Fruit fly (Drosophila melanogaster) whole organism, embryonic: ENCODE results near the gene snk.

ENCODE experiments used
- ATbp ChIP-seq: fragments of 200-800 bp; sonication (Bioruptor generic); optimal IDR thresholded peaks from 2 replicates; lab custom pipeline; 2017; ENCODE audit warnings: missing biosample characterization, mild to moderate bottlenecking, missing genetic modification characterization, missing genetic modification reagents
- Ada2b ChIP-seq: fragments of 200-800 bp; sonication (Bioruptor generic); IDR thresholded peaks from 2 replicates; pipeline ENCODE4 v1.3.6; 2022; ENCODE audit warnings: missing biosample characterization, missing genetic modification characterization
- Aef1 ChIP-seq: fragments of 200-800 bp; sonication (Bioruptor generic); IDR thresholded peaks from 3 replicates; pipeline ENCODE4 v1.3.6; 2022; ENCODE audit warnings: missing biosample characterization, missing genetic modification characterization
- BtbVII ChIP-seq: fragments of 200-800 bp; sonication (Bioruptor generic); optimal IDR thresholded peaks from 3 replicates; lab custom pipeline; 2017; ENCODE audit warnings: missing biosample characterization, mild to moderate bottlenecking, missing genetic modification characterization
- CG10267 ChIP-seq: fragments of 200-800 bp; sonication (Bioruptor generic); optimal IDR thresholded peaks from 2 replicates; lab custom pipeline; 2018; ENCODE audit warnings: missing biosample characterization, mild to moderate bottlenecking, missing genetic modification characterization, moderate library complexity
- CG10274 ChIP-seq: fragments of 200-800 bp; sonication (Bioruptor generic); optimal IDR thresholded peaks from 3 replicates; lab custom pipeline; 2017; ENCODE audit warnings: missing biosample characterization, mild to moderate bottlenecking, missing genetic modification characterization
- CG12744 ChIP-seq: fragments of 200-800 bp; sonication (Bioruptor generic); optimal IDR thresholded peaks from 2 replicates; lab custom pipeline; 2016; ENCODE audit warnings: missing biosample characterization, missing genetic modification characterization
- CG14050 ChIP-seq: fragments of 200-800 bp; sonication (Bioruptor generic); IDR thresholded peaks from 3 replicates; pipeline ENCODE4 v1.3.6; 2022; ENCODE audit warnings: missing biosample characterization, missing genetic modification characterization
- CG1529 ChIP-seq: fragments of 200-800 bp; sonication (Bioruptor generic); optimal IDR thresholded peaks from 3 replicates; lab custom pipeline; 2018; ENCODE audit warnings: missing biosample characterization, missing genetic modification characterization
- CG15479 ChIP-seq: fragments of 200-800 bp; sonication (Bioruptor generic); optimal IDR thresholded peaks from 3 replicates; lab custom pipeline; 2019; ENCODE audit warnings: missing biosample characterization, mild to moderate bottlenecking, missing genetic modification characterization, moderate library complexity
- CG15696 ChIP-seq: fragments of 200-800 bp; sonication (Bioruptor generic); optimal IDR thresholded peaks from 2 replicates; lab custom pipeline; 2019; ENCODE audit warnings: missing biosample characterization, mild to moderate bottlenecking, missing genetic modification characterization, moderate library complexity
- CG2202 ChIP-seq: fragments of 200-800 bp; sonication (Bioruptor generic); optimal IDR thresholded peaks from 2 replicates; lab custom pipeline; 2018; ENCODE audit warnings: missing biosample characterization, mild to moderate bottlenecking, missing genetic modification characterization
- CG2712 ChIP-seq: fragments of 200-800 bp; optimal IDR thresholded peaks from 3 replicates; lab custom pipeline; 2019; ENCODE audit warnings: missing biosample characterization, mild to moderate bottlenecking, missing genetic modification characterization, moderate library complexity
- CG6765 ChIP-seq: fragments of 200-800 bp; sonication (Bioruptor generic); optimal IDR thresholded peaks from 3 replicates; lab custom pipeline; 2017; ENCODE audit warnings: missing biosample characterization, mild to moderate bottlenecking, missing genetic modification characterization
- CG6791 ChIP-seq: fragments of 200-800 bp; sonication (Bioruptor generic); IDR thresholded peaks from 3 replicates; pipeline ENCODE4 v1.3.6; 2022; ENCODE audit warnings: missing biosample characterization, missing genetic modification characterization; ENCODE audit not compliant: partially characterized antibody
- CG7372 ChIP-seq: fragments of 200-800 bp; sonication (Bioruptor generic); IDR thresholded peaks from 2 replicates; pipeline ENCODE4 v1.3.6; 2022; ENCODE audit warnings: missing biosample characterization, missing genetic modification characterization
- CG7786 ChIP-seq: fragments of 200-800 bp; sonication (Bioruptor generic); optimal IDR thresholded peaks from 2 replicates; lab custom pipeline; 2016; ENCODE audit warnings: missing biosample characterization, missing genetic modification characterization
- CG8478 ChIP-seq: fragments of >200 bp; optimal IDR thresholded peaks from 2 replicates; lab custom pipeline; 2018
- CG8765 ChIP-seq: fragments of 200-800 bp; sonication (Bioruptor generic); IDR thresholded peaks from 2 replicates; pipeline ENCODE4 v1.3.6; 2022; ENCODE audit warnings: missing biosample characterization, missing genetic modification characterization
- CG9797 ChIP-seq: fragments of 200-800 bp; sonication (Bioruptor generic); optimal IDR thresholded peaks from 3 replicates; lab custom pipeline; 2018; ENCODE audit warnings: missing biosample characterization, mild to moderate bottlenecking, missing genetic modification characterization
- CG9817 ChIP-seq: fragments of 200-800 bp; sonication (Bioruptor generic); optimal IDR thresholded peaks from 2 replicates; lab custom pipeline; 2018; ENCODE audit warnings: missing biosample characterization, mild to moderate bottlenecking, missing genetic modification characterization, moderate library complexity
- D19B ChIP-seq: fragments of 200-800 bp; sonication (Bioruptor generic); optimal IDR thresholded peaks from 2 replicates; lab custom pipeline; 2017; ENCODE audit warnings: missing biosample characterization, mild to moderate bottlenecking, missing genetic modification characterization
- Dref ChIP-seq: fragments of 200-800 bp; sonication (Bioruptor generic); IDR thresholded peaks from 2 replicates; pipeline ENCODE4 v1.3.6; 2022; ENCODE audit warnings: missing biosample characterization, missing genetic modification characterization
- E2f2 ChIP-seq: fragments of 200-800 bp; sonication (Bioruptor generic); IDR thresholded peaks from 2 replicates; pipeline ENCODE4 v1.3.6; 2022; ENCODE audit warnings: missing biosample characterization, missing genetic modification characterization
- ERR ChIP-seq: fragments of 200-800 bp; sonication (Bioruptor generic); optimal IDR thresholded peaks from 2 replicates; lab custom pipeline; 2016; ENCODE audit warnings: missing biosample characterization, missing genetic modification characterization
- Ets65A ChIP-seq: fragments of 200-800 bp; sonication (Bioruptor generic); peaks from one replicate; lab custom pipeline; 2016; ENCODE audit warnings: missing biosample characterization, missing genetic modification characterization
- H2.0 ChIP-seq: fragments of 200-800 bp; sonication (Bioruptor generic); IDR thresholded peaks from 2 replicates; pipeline ENCODE4 v1.3.6; 2022; ENCODE audit warnings: missing biosample characterization, missing genetic modification characterization
- HLHmδ ChIP-seq: fragments of 200-800 bp; sonication (Bioruptor generic); optimal IDR thresholded peaks from 2 replicates; lab custom pipeline; 2018; ENCODE audit warnings: missing biosample characterization, mild to moderate bottlenecking, missing genetic modification characterization, moderate library complexity
- Mad ChIP-seq: fragments of 200-800 bp; sonication (Bioruptor generic); optimal IDR thresholded peaks from 2 replicates; lab custom pipeline; 2016; ENCODE audit warnings: missing biosample characterization, missing genetic modification characterization
- Oaz ChIP-seq: fragments of 200-800 bp; sonication (Bioruptor generic); IDR thresholded peaks from 2 replicates; pipeline ENCODE4 v1.3.6; 2022; ENCODE audit warnings: missing biosample characterization, missing genetic modification characterization
- YL-1 ChIP-seq: fragments of 200-800 bp; sonication (Bioruptor generic); optimal IDR thresholded peaks from 3 replicates; lab custom pipeline; 2017; ENCODE audit warnings: missing biosample characterization, mild to moderate bottlenecking, missing genetic modification characterization
- abd-A ChIP-seq: fragments of 200-800 bp; sonication (Bioruptor generic); optimal IDR thresholded peaks from 3 replicates; lab custom pipeline; 2019; ENCODE audit warnings: missing biosample characterization, mild to moderate bottlenecking, missing genetic modification characterization, moderate library complexity
- al ChIP-seq: fragments of 200-800 bp; sonication (Bioruptor generic); IDR thresholded peaks from 2 replicates; pipeline ENCODE4 v1.3.6; 2022; ENCODE audit warnings: missing biosample characterization, missing genetic modification characterization
- az2 ChIP-seq: fragments of 200-800 bp; sonication (Bioruptor generic); optimal IDR thresholded peaks from 3 replicates; lab custom pipeline; 2016; ENCODE audit warnings: missing biosample characterization, missing genetic modification characterization
- bbx ChIP-seq: fragments of 200-800 bp; sonication (Bioruptor generic); IDR thresholded peaks from 2 replicates; pipeline ENCODE4 v1.3.6; 2022; ENCODE audit warnings: missing biosample characterization, missing genetic modification characterization; ENCODE audit not compliant: partially characterized antibody
- cas ChIP-seq: fragments of 200-800 bp; sonication (Bioruptor generic); IDR thresholded peaks from 2 replicates; pipeline ENCODE4 v1.3.6; 2022; ENCODE audit warnings: missing biosample characterization, missing genetic modification characterization
- cg ChIP-seq: fragments of 200-800 bp; sonication (Bioruptor generic); optimal IDR thresholded peaks from 3 replicates; lab custom pipeline; 2019; ENCODE audit warnings: missing biosample characterization, mild to moderate bottlenecking, missing genetic modification characterization, moderate library complexity
- chinmo ChIP-seq: fragments of 200-800 bp; sonication (Bioruptor generic); IDR thresholded peaks from 4 replicates; pipeline ENCODE4 v1.3.6; 2022; ENCODE audit warnings: missing biosample characterization, missing genetic modification characterization; ENCODE audit not compliant: partially characterized antibody
- chm ChIP-seq: fragments of 200-800 bp; sonication (Bioruptor generic); IDR thresholded peaks from 2 replicates; pipeline ENCODE4 v1.3.6; 2022; ENCODE audit warnings: missing biosample characterization, missing genetic modification characterization
- h ChIP-seq: fragments of >200 bp; optimal IDR thresholded peaks from 2 replicates; lab custom pipeline; 2017
- hkb ChIP-seq, 2 experiments: fragments of 200-800 bp in 1 of 2; fragments of >200 bp in 1 of 2; sonication (Bioruptor generic) in 1 of 2; IDR thresholded peaks in 1 of 2; optimal IDR thresholded peaks in 1 of 2; 2 replicates each; pipeline versions ENCODE4 v1.3.6 to Lab custom; 2017 to 2022; ENCODE audit warnings: missing biosample characterization in 1 of 2, missing genetic modification characterization in 1 of 2
- jing ChIP-seq: fragments of 200-800 bp; sonication (Bioruptor generic); optimal IDR thresholded peaks from 2 replicates; lab custom pipeline; 2018; ENCODE audit warnings: missing biosample characterization, mild to moderate bottlenecking, missing genetic modification characterization
- kay ChIP-seq: fragments of 200-800 bp; sonication (Bioruptor generic); optimal IDR thresholded peaks from 2 replicates; lab custom pipeline; 2016; ENCODE audit warnings: missing biosample characterization, missing genetic modification characterization
- luna ChIP-seq: fragments of 200-800 bp; sonication (Bioruptor generic); optimal IDR thresholded peaks from 2 replicates; lab custom pipeline; 2016; ENCODE audit warnings: missing biosample characterization, missing genetic modification characterization
- oc ChIP-seq: fragments of 200-800 bp; sonication (Bioruptor generic); optimal IDR thresholded peaks from 2 replicates; lab custom pipeline; 2018; ENCODE audit warnings: missing biosample characterization, mild to moderate bottlenecking, missing genetic modification characterization, moderate library complexity
- prd ChIP-seq, 3 experiments: fragments of >200 bp in 2 of 3; fragments of 200-800 bp in 1 of 3; sonication (Bioruptor generic) in 1 of 3; optimal IDR thresholded peaks in 2 of 3; IDR thresholded peaks in 1 of 3; 2 replicates in 2 of 3; 3 replicates in 1 of 3; pipeline versions ENCODE4 v1.3.6 to Lab custom; 2017 to 2022; ENCODE audit warnings: missing biosample characterization in 1 of 3, missing genetic modification characterization in 1 of 3
- ro ChIP-seq: fragments of 200-800 bp; sonication (Bioruptor generic); IDR thresholded peaks from 2 replicates; pipeline ENCODE4 v1.3.6; 2022; ENCODE audit warnings: missing biosample characterization, missing genetic modification characterization
- scrt ChIP-seq: fragments of 200-800 bp; sonication (Bioruptor generic); optimal IDR thresholded peaks from 2 replicates; lab custom pipeline; 2018; ENCODE audit warnings: missing biosample characterization, mild to moderate bottlenecking, missing genetic modification characterization, moderate library complexity
- seq ChIP-seq: fragments of 200-800 bp; sonication (Bioruptor generic); IDR thresholded peaks from 2 replicates; pipeline ENCODE4 v1.3.6; 2022; ENCODE audit warnings: missing biosample characterization, missing genetic modification characterization
- sqz ChIP-seq: fragments of 200-800 bp; sonication (Bioruptor generic); optimal IDR thresholded peaks from 3 replicates; lab custom pipeline; 2018; ENCODE audit warnings: missing biosample characterization, mild to moderate bottlenecking, missing genetic modification characterization

The snk gene

dm6 chr3R:13010905-13011620, 31.5 kb downstream of the snk start, which contains the start of gene CG8031 (continued):
- TF ChIP-seq sqz (no peak), seq (GFP tag; lab: Robert Waterston, UW) (0 out of 2 replicates have a peak, but pooled peaks have one; percentile 9), CG15696 (tag; lab: Kevin White, UChicago) (no peak), CG9797 (GFP tag; lab: Kevin White, UChicago) (peak; percentile 97), Dref (GFP tag; lab: Robert Waterston, UW) (no peak), chinmo (GFP tag; lab: Robert Waterston, UW) (peak; percentile 91; the same call in 3 of the 4 replicates), BtbVII (GFP tag; lab: Kevin White, UChicago) (no peak), chm (GFP tag; lab: Robert Waterston, UW) (no peak), CG6765 (GFP tag; lab: Kevin White, UChicago) (no peak), H2.0 (GFP tag; lab: Robert Waterston, UW) (no peak), D19B (GFP tag; lab: Kevin White, UChicago) (no peak), cg (GFP tag; lab: Kevin White, UChicago) (peak; percentile 97), Aef1 (GFP tag; lab: Robert Waterston, UW) (no peak), bbx (GFP tag; lab: Robert Waterston, UW) (peak; percentile 32; the same call in 1 of the 2 replicates), hkb (optimal IDR thresholded peaks at IDR 0.05; lab: Kevin White, UChicago) (peak; percentile 24), hkb (GFP tag; IDR thresholded peaks at IDR 0.05; lab: Robert Waterston, UW) (peak; percentile 29), ro (GFP tag; lab: Robert Waterston, UW) (no peak), CG15479 (no peak), CG2712 (tag; lab: Kevin White, UChicago) (peak; percentile 17), abd-A (no peak), Mad (GFP tag; lab: Kevin White, UChicago) (no peak), jing (GFP tag; lab: Kevin White, UChicago) (no peak), CG14050 (GFP tag; lab: Robert Waterston, UW) (0 out of 3 replicates have a peak, but pooled peaks have one; percentile 18), CG2202 (tag; lab: Kevin White, UChicago) (no peak), az2 (GFP tag; lab: Kevin White, UChicago) (no peak), h (lab: Kevin White, UChicago) (no peak), Ets65A (GFP tag; lab: Kevin White, UChicago) (no peak), CG10274 (no peak), CG9817 (tag; lab: Kevin White, UChicago) (no peak), CG7786 (GFP tag; lab: Kevin White, UChicago) (no peak), YL-1 (GFP tag; lab: Kevin White, UChicago) (peak; percentile 46), CG6791 (GFP tag; lab: Robert Waterston, UW) (no peak; the same call in 2 of the 3 replicates), Ada2b (no peak), kay (GFP tag; lab: Kevin White, UChicago) (no peak), prd (optimal IDR thresholded peaks at IDR 0.05; lab: Kevin White, UChicago) (no peak), prd (GFP tag; IDR thresholded peaks at IDR 0.05; lab: Robert Waterston, UW) (no peak), CG1529 (GFP tag; lab: Kevin White, UChicago) (no peak), CG12744 (no peak), cas (GFP tag; lab: Robert Waterston, UW) (no peak), al (no peak), CG10267 (peak; percentile 60), Oaz (GFP tag; lab: Robert Waterston, UW) (no peak), CG7372 (GFP tag; lab: Robert Waterston, UW) (no peak), E2f2 (GFP tag; lab: Robert Waterston, UW) (0 out of 2 replicates have a peak, but pooled peaks have one; percentile 8), luna (GFP tag; lab: Kevin White, UChicago) (no peak), ATbp (GFP tag; lab: Kevin White, UChicago) (no peak), scrt (no peak), ERR (GFP tag; lab: Kevin White, UChicago) (no peak), CG8478 (lab: Kevin White, UChicago) (peak; percentile 21), oc (tag; lab: Kevin White, UChicago) (no peak), HLHmδ (no peak), CG8765 (GFP tag; lab: Robert Waterston, UW) (no peak)
